Worm (Caenorhabditis elegans): ENCODE results near the gene C18A11.4.

The C18A11.4 gene

ce11 chrX:8074527-8074926, 29.2 kb downstream of the C18A11.4 start:
- TF ChIP-seq nhr-237 (tag; optimal IDR thresholded peaks at IDR 0.05) (no peak), nhr-28 (tag; optimal IDR thresholded peaks at IDR 0.05) (no peak)

ce11 chrX:8077748-8078147, 32.4 kb downstream of the C18A11.4 start, which contains the start of gene C46F2.1:
Gene C46F2.1 (plus strand): TSS chrX:8078048.
- TF ChIP-seq blmp-1 (tag; optimal IDR thresholded peaks at IDR 0.05) (no peak), sem-2 (GFP tag; optimal IDR thresholded peaks at IDR 0.05) (no peak), mab-5 (tag; optimal IDR thresholded peaks at IDR 0.05) (no peak), bed-3 (GFP tag; optimal IDR thresholded peaks at IDR 0.05) (no peak), ceh-39 (tag; optimal IDR thresholded peaks at IDR 0.05) (no peak), mep-1 (tag; optimal IDR thresholded peaks at IDR 0.05) (no peak), drap-1 (GFP tag; optimal IDR thresholded peaks at IDR 0.05) (no peak), unc-39 (tag; optimal IDR thresholded peaks at IDR 0.05) (no peak), hlh-1 (tag; optimal IDR thresholded peaks at IDR 0.05) (no peak)

- no peak for TF ChIP-seq unc-62 (GFP tag; optimal IDR thresholded peaks at IDR 0.05)
- no peak for TF ChIP-seq unc-39 (tag; optimal IDR thresholded peaks at IDR 0.05)
- no peak for TF ChIP-seq flh-1 (GFP tag; optimal IDR thresholded peaks at IDR 0.05)
Measured at ce11 chrX:8078374-8078773, 33.1 kb downstream of the C18A11.4 start.

ce11 chrX:8078899-8079298, 33.6 kb downstream of the C18A11.4 start:
- no peak for TF ChIP-seq nhr-12 (tag; optimal IDR thresholded peaks at IDR 0.05)
- TF ChIP-seq blmp-1 (tag; optimal IDR thresholded peaks at IDR 0.05): no peak
- no peak for TF ChIP-seq ztf-11 (tag; optimal IDR thresholded peaks at IDR 0.05)
- TF ChIP-seq nhr-2 (tag; optimal IDR thresholded peaks at IDR 0.05): no peak
- no peak for TF ChIP-seq unc-120 (tag; optimal IDR thresholded peaks at IDR 0.05; ENCODE audit: poor library complexity, severe bottlenecking)
- TF ChIP-seq sptf-1 (tag; optimal IDR thresholded peaks at IDR 0.05): no peak
- TF ChIP-seq nhr-76 (tag; optimal IDR thresholded peaks at IDR 0.05): no peak
- no peak for TF ChIP-seq cnd-1 (tag; optimal IDR thresholded peaks at IDR 0.05)
- TF ChIP-seq nhr-28 (tag; optimal IDR thresholded peaks at IDR 0.05): no peak
- no peak for TF ChIP-seq unc-39 (tag; optimal IDR thresholded peaks at IDR 0.05)
- no peak for TF ChIP-seq zip-8 (tag; optimal IDR thresholded peaks at IDR 0.05)
- no peak for TF ChIP-seq ces-1 (GFP tag; optimal IDR thresholded peaks at IDR 0.05)
- TF ChIP-seq ham-2 (GFP tag; optimal IDR thresholded peaks at IDR 0.05): no peak
- TF ChIP-seq ceh-83 (GFP tag; optimal IDR thresholded peaks at IDR 0.05): no peak
- no peak for TF ChIP-seq pha-4 (tag; optimal IDR thresholded peaks at IDR 0.05)
- no peak for TF ChIP-seq sem-2 (GFP tag; optimal IDR thresholded peaks at IDR 0.05)
- TF ChIP-seq mep-1 (tag; optimal IDR thresholded peaks at IDR 0.05): no peak

ce11 chrX:8082703-8083102, 37.4 kb downstream of the C18A11.4 start:
- no peak for TF ChIP-seq bed-3 (GFP tag; optimal IDR thresholded peaks at IDR 0.05)
- no peak for TF ChIP-seq ceh-83 (GFP tag; optimal IDR thresholded peaks at IDR 0.05)
- TF ChIP-seq elt-3 (tag; optimal IDR thresholded peaks at IDR 0.05): no peak
- no peak for TF ChIP-seq snpc-4 (tag; optimal IDR thresholded peaks at IDR 0.05)
- TF ChIP-seq elt-1 (tag; optimal IDR thresholded peaks at IDR 0.05; ENCODE audit: borderline replicate concordance, insufficient read depth): no peak
- no peak for TF ChIP-seq lin-32 (GFP tag; optimal IDR thresholded peaks at IDR 0.05)
- no peak for TF ChIP-seq ztf-11 (tag; optimal IDR thresholded peaks at IDR 0.05)
- no peak for TF ChIP-seq lsy-2 (tag; optimal IDR thresholded peaks at IDR 0.05)
- no peak for TF ChIP-seq hlh-1 (tag; optimal IDR thresholded peaks at IDR 0.05)
- TF ChIP-seq cnd-1 (tag; optimal IDR thresholded peaks at IDR 0.05): no peak
- TF ChIP-seq tbx-8 (GFP tag; optimal IDR thresholded peaks at IDR 0.05): no peak
- no peak for TF ChIP-seq blmp-1 (tag; optimal IDR thresholded peaks at IDR 0.05)
- TF ChIP-seq sptf-1 (tag; optimal IDR thresholded peaks at IDR 0.05): no peak
- TF ChIP-seq M03D4.4 (tag; optimal IDR thresholded peaks at IDR 0.05): no peak
- TF ChIP-seq drap-1 (GFP tag; optimal IDR thresholded peaks at IDR 0.05): no peak
- TF ChIP-seq mls-2 (tag; optimal IDR thresholded peaks at IDR 0.05): no peak
